Fruit fly (Drosophila melanogaster) whole organism, embryonic: ENCODE measurements around the gene CG4629.

Source experiments
- CG10147 ChIP-seq: fragments of 200-800 bp; sonication (Bioruptor generic); optimal IDR thresholded peaks from 2 replicates; lab custom pipeline; 2019; ENCODE audit warnings: missing biosample characterization, mild to moderate bottlenecking, missing genetic modification characterization, moderate library complexity
- CG11398 ChIP-seq: fragments of 200-800 bp; sonication (Bioruptor generic); optimal IDR thresholded peaks from 2 replicates; lab custom pipeline; 2016; ENCODE audit warnings: missing biosample characterization, missing genetic modification characterization
- CG12391 ChIP-seq: fragments of 200-800 bp; sonication (Bioruptor generic); optimal IDR thresholded peaks from 3 replicates; lab custom pipeline; 2018; ENCODE audit warnings: missing biosample characterization, mild to moderate bottlenecking, missing genetic modification characterization, moderate library complexity
- CG12659 ChIP-seq: fragments of 200-800 bp; sonication (Bioruptor generic); optimal IDR thresholded peaks from 3 replicates; lab custom pipeline; 2017; ENCODE audit warnings: mild to moderate bottlenecking, missing biosample characterization, missing genetic modification reagents, missing genetic modification characterization
- CG13775 ChIP-seq: fragments of 200-800 bp; sonication (Bioruptor generic); optimal IDR thresholded peaks from 3 replicates; lab custom pipeline; 2017; ENCODE audit warnings: missing biosample characterization, mild to moderate bottlenecking, missing genetic modification characterization
- CG14667 ChIP-seq: fragments of 200-800 bp; sonication (Bioruptor generic); IDR thresholded peaks from 2 replicates; pipeline ENCODE4 v1.3.6; 2022; ENCODE audit warnings: missing biosample characterization, missing genetic modification characterization
- CG15269 ChIP-seq: fragments of 200-800 bp; sonication (Bioruptor generic); optimal IDR thresholded peaks from 2 replicates; lab custom pipeline; 2018; ENCODE audit warnings: missing biosample characterization, mild to moderate bottlenecking, missing genetic modification characterization, moderate library complexity
- CG16863 ChIP-seq: fragments of 200-800 bp; sonication (Bioruptor generic); optimal IDR thresholded peaks from 3 replicates; lab custom pipeline; 2016; ENCODE audit warnings: missing biosample characterization, missing genetic modification characterization
- CG17385 ChIP-seq: fragments of 200-800 bp; sonication (Bioruptor generic); optimal IDR thresholded peaks from 3 replicates; lab custom pipeline; 2018; ENCODE audit warnings: missing biosample characterization, mild to moderate bottlenecking, missing genetic modification characterization
- CG18599 ChIP-seq: fragments of 200-800 bp; sonication (Bioruptor generic); optimal IDR thresholded peaks from 3 replicates; lab custom pipeline; 2017; ENCODE audit warnings: missing biosample characterization, missing genetic modification characterization, mild to moderate bottlenecking, moderate library complexity, missing genetic modification reagents
- CG2120 ChIP-seq: fragments of 200-800 bp; sonication (Bioruptor generic); optimal IDR thresholded peaks from 3 replicates; lab custom pipeline; 2016; ENCODE audit warnings: missing biosample characterization, missing genetic modification characterization
- CG30020 ChIP-seq: fragments of 200-800 bp; optimal IDR thresholded peaks from 2 replicates; lab custom pipeline; 2019; ENCODE audit warnings: missing biosample characterization, mild to moderate bottlenecking, missing genetic modification characterization, moderate library complexity
- CG31224 ChIP-seq: fragments of 200-800 bp; sonication (Bioruptor generic); IDR thresholded peaks from 2 replicates; pipeline ENCODE4 v1.3.6; 2022; ENCODE audit warnings: missing biosample characterization, missing genetic modification characterization
- CG31441 ChIP-seq: fragments of 200-800 bp; sonication (Bioruptor generic); IDR thresholded peaks from 2 replicates; pipeline ENCODE4 v1.3.6; 2022; ENCODE audit warnings: missing biosample characterization, missing genetic modification characterization
- CG3995 ChIP-seq: fragments of 200-800 bp; sonication (Bioruptor generic); optimal IDR thresholded peaks from 3 replicates; lab custom pipeline; 2016; ENCODE audit warnings: missing biosample characterization, missing genetic modification characterization
- CG5245 ChIP-seq: fragments of 200-800 bp; sonication (Bioruptor generic); optimal IDR thresholded peaks from 3 replicates; lab custom pipeline; 2016; ENCODE audit warnings: missing biosample characterization, missing genetic modification characterization
- CG7556 ChIP-seq: fragments of 200-800 bp; sonication (Bioruptor generic); optimal IDR thresholded peaks from 2 replicates; lab custom pipeline; 2017; ENCODE audit warnings: missing biosample characterization, mild to moderate bottlenecking, missing genetic modification characterization
- CG7839 ChIP-seq: fragments of 200-800 bp; sonication (Bioruptor generic); optimal IDR thresholded peaks from 3 replicates; lab custom pipeline; 2018; ENCODE audit warnings: missing biosample characterization, mild to moderate bottlenecking, missing genetic modification characterization, moderate library complexity
- CG9609 ChIP-seq: fragments of 200-800 bp; sonication (Bioruptor generic); optimal IDR thresholded peaks from 3 replicates; lab custom pipeline; 2016; ENCODE audit warnings: missing biosample characterization, missing genetic modification characterization
- CG9932 ChIP-seq: fragments of 200-800 bp; sonication (Bioruptor generic); IDR thresholded peaks from 2 replicates; pipeline ENCODE4 v1.3.6; 2022; ENCODE audit warnings: missing biosample characterization, missing genetic modification characterization
- Deaf1 ChIP-seq: fragments of 200-800 bp; optimal IDR thresholded peaks from 3 replicates; lab custom pipeline; 2019; ENCODE audit warnings: missing biosample characterization, mild to moderate bottlenecking, missing genetic modification characterization, moderate library complexity
- Dek ChIP-seq: fragments of 200-800 bp; sonication (Bioruptor generic); optimal IDR thresholded peaks from 3 replicates; lab custom pipeline; 2019; ENCODE audit warnings: missing biosample characterization, mild to moderate bottlenecking, missing genetic modification characterization, moderate library complexity
- HHEX ChIP-seq: fragments of 200-800 bp; sonication (Bioruptor generic); optimal IDR thresholded peaks from 3 replicates; lab custom pipeline; 2017; ENCODE audit warnings: missing biosample characterization, mild to moderate bottlenecking, missing genetic modification characterization, missing genetic modification reagents
- HLH54F ChIP-seq: fragments of 200-800 bp; sonication (Bioruptor generic); optimal IDR thresholded peaks from 3 replicates; lab custom pipeline; 2016; ENCODE audit warnings: missing biosample characterization, missing genetic modification characterization
- Hmr ChIP-seq: fragments of 200-800 bp; sonication (Bioruptor generic); optimal IDR thresholded peaks from 3 replicates; lab custom pipeline; 2017; ENCODE audit warnings: mild to moderate bottlenecking, missing biosample characterization, missing genetic modification reagents, missing genetic modification characterization
- Hr3 ChIP-seq: fragments of 200-800 bp; sonication (Bioruptor generic); optimal IDR thresholded peaks from 3 replicates; lab custom pipeline; 2016; ENCODE audit warnings: missing biosample characterization, missing genetic modification characterization
- Med ChIP-seq: fragments of 200-800 bp; sonication (Bioruptor generic); peaks from one replicate; lab custom pipeline; 2016; ENCODE audit warnings: missing biosample characterization, missing genetic modification characterization, mild to moderate bottlenecking, inconsistent platforms, moderate library complexity
- Meics ChIP-seq: fragments of 200-800 bp; sonication (Bioruptor generic); optimal IDR thresholded peaks from 2 replicates; lab custom pipeline; 2017; ENCODE audit warnings: missing biosample characterization, mild to moderate bottlenecking, missing genetic modification characterization
- NC2α ChIP-seq: fragments of 200-800 bp; sonication (Bioruptor generic); optimal IDR thresholded peaks from 2 replicates; lab custom pipeline; 2016; ENCODE audit warnings: missing biosample characterization, missing genetic modification characterization
- NfI ChIP-seq: fragments of 200-800 bp; sonication (Bioruptor generic); optimal IDR thresholded peaks from 3 replicates; lab custom pipeline; 2018; ENCODE audit warnings: missing biosample characterization, mild to moderate bottlenecking, missing genetic modification characterization, moderate library complexity
- Xbp1 ChIP-seq: fragments of 200-800 bp; sonication (Bioruptor generic); optimal IDR thresholded peaks from 3 replicates; lab custom pipeline; 2016; ENCODE audit warnings: missing biosample characterization, mild to moderate bottlenecking, missing genetic modification characterization
- abd-A ChIP-seq: fragments of 200-800 bp; sonication (Bioruptor generic); optimal IDR thresholded peaks from 3 replicates; lab custom pipeline; 2019; ENCODE audit warnings: missing biosample characterization, mild to moderate bottlenecking, missing genetic modification characterization, moderate library complexity
- al ChIP-seq: fragments of 200-800 bp; sonication (Bioruptor generic); IDR thresholded peaks from 2 replicates; pipeline ENCODE4 v1.3.6; 2022; ENCODE audit warnings: missing biosample characterization, missing genetic modification characterization
- bcd ChIP-seq: fragments of 200-800 bp; sonication (Bioruptor generic); optimal IDR thresholded peaks from 2 replicates; lab custom pipeline; 2017; ENCODE audit warnings: missing biosample characterization, mild to moderate bottlenecking, missing genetic modification characterization
- cas ChIP-seq: fragments of 200-800 bp; sonication (Bioruptor generic); IDR thresholded peaks from 2 replicates; pipeline ENCODE4 v1.3.6; 2022; ENCODE audit warnings: missing biosample characterization, missing genetic modification characterization
- caup ChIP-seq: fragments of 200-800 bp; sonication (Bioruptor generic); optimal IDR thresholded peaks from 3 replicates; lab custom pipeline; 2017; ENCODE audit warnings: missing biosample characterization, mild to moderate bottlenecking, missing genetic modification characterization, moderate library complexity; ENCODE audit not compliant: severe bottlenecking
- cwo ChIP-seq: fragments of 200-800 bp; sonication (Bioruptor generic); optimal IDR thresholded peaks from 3 replicates; lab custom pipeline; 2017; ENCODE audit warnings: missing biosample characterization, missing genetic modification characterization, mild to moderate bottlenecking, moderate library complexity, missing genetic modification reagents
- dm ChIP-seq: fragments of 200-800 bp; sonication (Bioruptor generic); optimal IDR thresholded peaks from 3 replicates; lab custom pipeline; 2016; ENCODE audit warnings: missing biosample characterization, missing genetic modification characterization
- ewg ChIP-seq: fragments of 200-800 bp; sonication (Bioruptor generic); optimal IDR thresholded peaks from 3 replicates; lab custom pipeline; 2017; ENCODE audit warnings: mild to moderate bottlenecking, missing biosample characterization, missing genetic modification reagents, missing genetic modification characterization
- grau ChIP-seq: fragments of 200-800 bp; optimal IDR thresholded peaks from 3 replicates; lab custom pipeline; 2019; ENCODE audit warnings: missing biosample characterization, mild to moderate bottlenecking, missing genetic modification characterization, moderate library complexity
- lab ChIP-seq: fragments of 200-800 bp; sonication (Bioruptor generic); optimal IDR thresholded peaks from 3 replicates; lab custom pipeline; 2017; ENCODE audit warnings: missing biosample characterization, missing genetic modification characterization, mild to moderate bottlenecking, moderate library complexity, missing genetic modification reagents
- nom ChIP-seq: fragments of 200-800 bp; sonication (Bioruptor generic); optimal IDR thresholded peaks from 2 replicates; lab custom pipeline; 2017; ENCODE audit warnings: missing biosample characterization, missing genetic modification characterization, mild to moderate bottlenecking, moderate library complexity, missing genetic modification reagents
- phol ChIP-seq: fragments of 200-800 bp; sonication (Bioruptor generic); optimal IDR thresholded peaks from 3 replicates; lab custom pipeline; 2018; ENCODE audit warnings: missing biosample characterization, mild to moderate bottlenecking, missing genetic modification characterization, moderate library complexity
- scrt ChIP-seq: fragments of 200-800 bp; sonication (Bioruptor generic); optimal IDR thresholded peaks from 2 replicates; lab custom pipeline; 2018; ENCODE audit warnings: missing biosample characterization, mild to moderate bottlenecking, missing genetic modification characterization, moderate library complexity
- sens ChIP-seq: fragments of 200-800 bp; sonication (Bioruptor generic); peaks from one replicate; lab custom pipeline; 2016; ENCODE audit warnings: missing biosample characterization, missing genetic modification characterization
- ssp ChIP-seq: fragments of 200-800 bp; sonication (Bioruptor generic); IDR thresholded peaks from 2 replicates; pipeline ENCODE4 v1.3.6; 2022; ENCODE audit warnings: missing biosample characterization, missing genetic modification characterization

CG4629 gene

DNA sequence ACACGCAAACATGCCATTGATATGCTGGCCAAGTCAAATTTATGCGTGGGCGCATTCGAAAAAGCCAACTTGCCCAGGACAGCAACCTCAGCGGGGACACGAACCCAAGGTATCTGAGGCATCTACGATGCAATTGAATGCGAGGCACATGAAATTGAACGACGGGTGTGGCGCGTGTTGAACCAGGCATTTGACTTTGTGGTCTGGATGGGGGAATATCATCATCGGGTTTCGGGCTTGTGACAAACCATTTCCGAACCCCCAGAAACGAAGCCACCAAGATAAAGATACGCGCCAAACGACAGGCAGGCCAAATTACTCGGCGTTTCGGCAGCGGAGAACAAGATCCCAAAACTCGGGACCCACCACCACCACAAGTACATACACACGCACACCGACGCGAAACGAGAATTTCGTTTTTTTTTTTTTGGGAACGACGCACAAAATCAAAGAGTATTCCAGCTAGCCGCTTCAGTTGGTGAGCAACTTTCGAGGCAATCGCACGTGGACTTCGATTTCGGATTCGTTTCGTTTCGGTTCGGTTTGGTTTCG is 40.5 kb upstream of the CG4629 start, which contains the start of gene MFS3 (continued):
- TF ChIP-seq ewg (GFP tag; lab: Kevin White, UChicago) (peak; percentile 99), cas (GFP tag; lab: Robert Waterston, UW) (0 out of 2 replicates have a peak, but pooled peaks have one; percentile 9)

DNA sequence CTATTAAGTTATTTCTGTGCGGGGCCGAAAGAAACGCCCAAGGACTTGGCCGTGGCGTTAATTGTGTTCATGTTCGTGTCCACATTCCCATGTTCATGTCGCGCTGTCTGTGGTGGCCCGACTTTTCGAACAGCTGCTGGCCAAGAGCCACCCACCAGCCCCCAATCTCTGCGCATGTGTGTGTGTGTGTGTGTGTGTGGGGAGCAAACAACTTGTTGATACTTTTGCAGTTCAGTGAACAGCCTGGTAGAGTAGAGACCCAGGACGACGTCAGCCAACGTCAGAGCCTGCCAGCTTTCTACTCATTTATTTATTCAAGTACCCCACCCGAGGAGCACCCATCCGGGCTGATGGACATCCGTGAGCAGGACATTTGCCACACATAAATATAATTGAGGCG is 34.7 kb upstream of the CG4629 start:
- TF ChIP-seq abd-A (tag; lab: Kevin White, UChicago) (peak; percentile 1), dm (GFP tag; lab: Kevin White, UChicago) (no peak), scrt (GFP tag; lab: Kevin White, UChicago) (peak; percentile 93), nom (GFP tag; lab: Kevin White, UChicago) (no peak), Med (GFP tag; lab: Kevin White, UChicago) (peak; percentile 11)

DNA sequence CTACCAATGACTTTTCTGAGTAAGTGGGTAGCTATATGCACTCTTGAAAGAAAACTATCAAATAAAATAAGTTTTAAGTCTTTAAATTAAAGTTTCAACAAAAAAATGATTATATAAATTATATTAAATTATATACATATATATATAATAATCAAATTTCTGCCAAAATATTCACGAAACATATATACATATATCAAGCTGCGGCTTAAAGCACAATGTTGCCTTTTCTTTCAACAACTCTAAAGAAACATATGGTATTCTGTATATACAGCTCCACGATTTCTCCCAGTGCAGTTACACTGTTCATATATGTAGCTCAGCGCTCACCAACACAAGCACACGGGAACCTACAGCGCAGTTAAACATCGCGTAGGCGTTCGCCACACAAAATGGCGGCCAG is 33.2 kb upstream of the CG4629 start:
- TF ChIP-seq CG7556 (peak; percentile 56), CG9609 (GFP tag; lab: Kevin White, UChicago) (no peak), CG18599 (GFP tag; lab: Kevin White, UChicago) (peak; percentile 71), NC2α (GFP tag; lab: Kevin White, UChicago) (no peak), CG12659 (GFP tag; lab: Kevin White, UChicago) (peak; percentile 16), HLH54F (GFP tag; lab: Kevin White, UChicago) (no peak), CG31441 (GFP tag; lab: Robert Waterston, UW) (0 out of 2 replicates have a peak, but pooled peaks have one; percentile 30), Deaf1 (tag; lab: Kevin White, UChicago) (peak; percentile 11), CG15269 (peak; percentile 34), caup (GFP tag; lab: Kevin White, UChicago) (peak; percentile 26), al (GFP tag; lab: Robert Waterston, UW) (no peak), bcd (GFP tag; lab: Kevin White, UChicago) (peak; percentile 22), lab (GFP tag; lab: Kevin White, UChicago) (peak; percentile 62), CG17385 (GFP tag; lab: Kevin White, UChicago) (peak; percentile 7), CG30020 (tag; lab: Kevin White, UChicago) (no peak), NfI (GFP tag; lab: Kevin White, UChicago) (peak; percentile 18), HHEX (GFP tag; lab: Kevin White, UChicago) (peak; percentile 7), CG16863 (GFP tag; lab: Kevin White, UChicago) (no peak), CG5245 (GFP tag; lab: Kevin White, UChicago) (no peak), CG12391 (tag; lab: Kevin White, UChicago) (peak; percentile 34), Hmr (GFP tag; lab: Kevin White, UChicago) (peak; percentile 67), Meics (GFP tag; lab: Kevin White, UChicago) (peak; percentile 63), CG2120 (GFP tag; lab: Kevin White, UChicago) (peak; percentile 42), CG10147 (peak; percentile 31), CG11398 (GFP tag; lab: Kevin White, UChicago) (no peak), Hr3 (GFP tag; lab: Kevin White, UChicago) (peak; percentile 15), CG7839 (peak; percentile 19), cwo (GFP tag; lab: Kevin White, UChicago) (peak; percentile 28), CG14667 (no peak), Xbp1 (peak; percentile 24), grau (tag; lab: Kevin White, UChicago) (peak; percentile 36), phol (peak; percentile 5), CG3995 (GFP tag; lab: Kevin White, UChicago) (no peak), sens (GFP tag; lab: Kevin White, UChicago) (peak; percentile 45), CG13775 (GFP tag; lab: Kevin White, UChicago) (peak; percentile 16), CG31224 (GFP tag; lab: Robert Waterston, UW) (no peak), CG9932 (peak; percentile 12; the same call in 1 of the 2 replicates), ssp (GFP tag; lab: Robert Waterston, UW) (no peak), Dek (tag; lab: Kevin White, UChicago) (peak; percentile 29)
